Fruit fly (Drosophila melanogaster): ENCODE results near the gene SP1029.

DNA sequence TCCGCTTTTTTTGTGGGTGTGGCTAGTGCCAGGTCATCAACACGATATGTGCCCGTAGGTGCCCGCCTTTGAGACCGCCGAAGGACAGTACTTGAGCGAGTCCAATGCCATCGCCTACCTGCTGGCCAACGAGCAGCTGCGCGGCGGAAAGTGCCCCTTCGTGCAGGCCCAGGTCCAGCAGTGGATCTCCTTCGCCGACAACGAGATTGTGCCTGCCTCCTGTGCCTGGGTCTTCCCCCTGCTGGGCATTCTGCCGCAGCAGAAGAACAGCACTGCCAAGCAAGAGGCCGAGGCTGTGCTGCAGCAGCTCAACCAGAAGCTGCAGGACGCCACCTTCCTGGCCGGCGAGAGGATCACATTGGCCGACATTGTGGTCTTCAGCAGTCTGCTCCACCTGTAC, 29.7 kb downstream of the SP1029 start:
- TF ChIP-seq CG14655 (GFP tag; optimal IDR thresholded peaks at IDR 0.05) (no peak), rn (GFP tag; IDR thresholded peaks at IDR 0.05) (no peak), CG10348 (GFP tag; IDR thresholded peaks at IDR 0.05) (no peak), CG32121 (GFP tag; IDR thresholded peaks at IDR 0.05) (no peak), CG13204 (GFP tag; optimal IDR thresholded peaks at IDR 0.05) (no peak), CG17806 (tag; optimal IDR thresholded peaks at IDR 0.05) (no peak), CG8301 (tag; optimal IDR thresholded peaks at IDR 0.05) (no peak), Pif1B (GFP tag; optimal IDR thresholded peaks at IDR 0.05) (no peak), EcR (GFP tag; optimal IDR thresholded peaks at IDR 0.05) (no peak), D1 (tag; optimal IDR thresholded peaks at IDR 0.05) (no peak)
